Worm (Caenorhabditis elegans) whole organism, L2 larva: ENCODE measurements around the gene T26H5.8.

Source experiments
- C34F6.9 ChIP-seq: fragments of 150-350 bp; optimal IDR thresholded peaks from 2 replicates; lab custom pipeline; 2014; ENCODE audit warnings: missing biosample characterization, missing genetic modification characterization
- F13H6.1 ChIP-seq: sonication (generic microtip); optimal IDR thresholded peaks from 2 replicates; lab custom pipeline; 2016; ENCODE audit warnings: missing genetic modification characterization, missing compliant biosample characterization
- Y55F3AM.14 ChIP-seq: fragments of 200-800 bp; sonication (Bioruptor generic); optimal IDR thresholded peaks from 2 replicates; lab custom pipeline; 2018; ENCODE audit warnings: mild to moderate bottlenecking, missing genetic modification characterization, missing compliant biosample characterization
- ZK546.5 ChIP-seq: sonication (generic microtip); optimal IDR thresholded peaks from 2 replicates; lab custom pipeline; 2017; ENCODE audit warnings: missing biosample characterization, missing genetic modification characterization
- alr-1 ChIP-seq: fragments of 150-350 bp; optimal IDR thresholded peaks from 2 replicates; lab custom pipeline; 2014; ENCODE audit warnings: missing biosample characterization, missing genetic modification characterization
- aly-2 ChIP-seq: fragments of 150-350 bp; optimal IDR thresholded peaks from 2 replicates; lab custom pipeline; 2014; ENCODE audit warnings: missing biosample characterization, missing genetic modification characterization
- ama-1 ChIP-seq: fragments of 150-350 bp; optimal IDR thresholded peaks from 2 replicates; lab custom pipeline; 2018; ENCODE audit warnings: inconsistent platforms
- crh-2 ChIP-seq: sonication (generic microtip); optimal IDR thresholded peaks from 2 replicates; lab custom pipeline; 2017; ENCODE audit warnings: missing biosample characterization, missing genetic modification characterization
- dmd-4 ChIP-seq: sonication (generic microtip); optimal IDR thresholded peaks from 2 replicates; lab custom pipeline; 2017; ENCODE audit warnings: missing biosample characterization, missing genetic modification characterization
- elt-3 ChIP-seq: sonication (generic microtip); optimal IDR thresholded peaks from 2 replicates; lab custom pipeline; 2017; ENCODE audit warnings: missing biosample characterization, missing genetic modification characterization
- fos-1 ChIP-seq: fragments of 150-350 bp; optimal IDR thresholded peaks from 2 replicates; lab custom pipeline; 2014; ENCODE audit warnings: missing biosample characterization, missing genetic modification characterization
- gmeb-1 ChIP-seq: fragments of 150-350 bp; optimal IDR thresholded peaks from 2 replicates; lab custom pipeline; 2014; ENCODE audit warnings: missing biosample characterization, missing genetic modification characterization
- lin-11 ChIP-seq: fragments of 150-350 bp; sonication (generic microtip); optimal IDR thresholded peaks from 2 replicates; lab custom pipeline; 2014; ENCODE audit warnings: missing biosample characterization, missing genetic modification characterization, inconsistent platforms, mixed read lengths
- lin-13 ChIP-seq: fragments of 150-350 bp; optimal IDR thresholded peaks from 2 replicates; lab custom pipeline; 2014; ENCODE audit warnings: missing biosample characterization, missing genetic modification reagents, missing genetic modification characterization
- lin-39 ChIP-seq: fragments of 150-350 bp; optimal IDR thresholded peaks from 2 replicates; lab custom pipeline; 2014; ENCODE audit warnings: missing biosample characterization, missing genetic modification reagents, missing genetic modification characterization
- lsy-2 ChIP-seq, 2 experiments: fragments of 150-350 bp in 1 of 2; sonication (generic microtip) in 1 of 2; optimal IDR thresholded peaks; 2 replicates each; lab custom pipeline; 2014 to 2017; ENCODE audit warnings: missing biosample characterization in 2 of 2, missing genetic modification characterization in 2 of 2
- mab-5 ChIP-seq: fragments of 150-350 bp; optimal IDR thresholded peaks from 2 replicates; lab custom pipeline; 2014; ENCODE audit warnings: missing biosample characterization, missing genetic modification characterization
- mbf-1 ChIP-seq: sonication (generic microtip); optimal IDR thresholded peaks from 2 replicates; lab custom pipeline; 2017; ENCODE audit warnings: missing biosample characterization, missing genetic modification characterization
- mdl-1 ChIP-seq, 2 experiments: fragments of 150-350 bp in 1 of 2; sonication (generic microtip) in 1 of 2; optimal IDR thresholded peaks; 2 replicates each; lab custom pipeline; 2017; ENCODE audit warnings: missing biosample characterization in 2 of 2, missing genetic modification characterization in 2 of 2
- nhr-10 ChIP-seq: sonication (generic microtip); optimal IDR thresholded peaks from 2 replicates; lab custom pipeline; 2017; ENCODE audit warnings: missing biosample characterization, missing genetic modification characterization
- nhr-11 ChIP-seq: fragments of 150-350 bp; optimal IDR thresholded peaks from 2 replicates; lab custom pipeline; 2014; ENCODE audit warnings: missing biosample characterization, missing genetic modification characterization
- nhr-237 ChIP-seq: fragments of 150-350 bp; optimal IDR thresholded peaks from 2 replicates; lab custom pipeline; 2014; ENCODE audit warnings: missing biosample characterization, missing genetic modification characterization
- nhr-25 ChIP-seq: fragments of 150-350 bp; sonication (generic microtip); optimal IDR thresholded peaks from 3 replicates; lab custom pipeline; 2014; ENCODE audit warnings: missing biosample characterization, missing genetic modification characterization
- nhr-6 ChIP-seq: fragments of 150-350 bp; optimal IDR thresholded peaks from 2 replicates; lab custom pipeline; 2014; ENCODE audit warnings: missing biosample characterization, missing genetic modification characterization
- nhr-77 ChIP-seq: fragments of 150-350 bp; optimal IDR thresholded peaks from 2 replicates; lab custom pipeline; 2014; ENCODE audit warnings: missing biosample characterization, missing genetic modification characterization
- peb-1 ChIP-seq: fragments of 150-350 bp; optimal IDR thresholded peaks from 2 replicates; lab custom pipeline; 2014; ENCODE audit warnings: missing biosample characterization, missing genetic modification characterization
- skn-1 ChIP-seq: sonication (generic microtip); optimal IDR thresholded peaks from 2 replicates; lab custom pipeline; 2017; ENCODE audit warnings: missing biosample characterization, missing genetic modification characterization
- sma-3 ChIP-seq: sonication (generic microtip); optimal IDR thresholded peaks from 2 replicates; lab custom pipeline; 2016; ENCODE audit warnings: missing genetic modification reagents, missing genetic modification characterization, missing compliant biosample characterization
- sma-9 ChIP-seq, 2 experiments: fragments of 150-350 bp in 1 of 2; sonication (generic microtip) in 1 of 2; optimal IDR thresholded peaks; 2 replicates each; lab custom pipeline; 2014 to 2016; ENCODE audit warnings: missing genetic modification characterization in 2 of 2, mild to moderate bottlenecking in 1 of 2, missing biosample characterization in 1 of 2, missing compliant biosample characterization in 1 of 2, missing genetic modification reagents in 1 of 2, moderate library complexity in 1 of 2
- snpc-4 ChIP-seq: fragments of 150-350 bp; optimal IDR thresholded peaks from 2 replicates; lab custom pipeline; 2014; ENCODE audit warnings: missing biosample characterization, missing genetic modification characterization
- unc-39 ChIP-seq: fragments of 150-350 bp; optimal IDR thresholded peaks from 2 replicates; lab custom pipeline; 2014; ENCODE audit warnings: missing biosample characterization, missing genetic modification characterization
- unc-55 ChIP-seq: fragments of 150-350 bp; sonication (generic microtip); optimal IDR thresholded peaks from 3 replicates; lab custom pipeline; 2014; ENCODE audit warnings: missing biosample characterization, missing genetic modification reagents, missing genetic modification characterization
- unc-62 ChIP-seq: fragments of 150-350 bp; optimal IDR thresholded peaks from 2 replicates; lab custom pipeline; 2014; ENCODE audit warnings: missing biosample characterization, missing genetic modification reagents, missing genetic modification characterization
- ztf-11 ChIP-seq: sonication (generic microtip); optimal IDR thresholded peaks from 2 replicates; lab custom pipeline; 2017; ENCODE audit warnings: missing biosample characterization, missing genetic modification characterization
- ztf-4 ChIP-seq: fragments of 150-350 bp; optimal IDR thresholded peaks from 2 replicates; lab custom pipeline; 2014; ENCODE audit warnings: missing biosample characterization, missing genetic modification characterization

Gene T26H5.8

ce11 chrV:15399691-15400377 is 32.7 kb downstream of the T26H5.8 start, which contains the start of the genes T06E6.15 and sri-7:
TSS of gene T06E6.15 (minus strand) at chrV:15399791.
TSS of gene sri-7 (plus strand) at chrV:15400327.
- TF ChIP-seq fos-1 (tag; lab: Kevin White, UChicago) (peak; percentile 33), ztf-11 (tag; lab: Kevin White, UChicago) (no peak), gmeb-1 (tag; lab: Kevin White, UChicago) (no peak), lsy-2 (tag; optimal IDR thresholded peaks at IDR 0.05; lab: Kevin White, UChicago) (no peak), nhr-10 (tag; lab: Kevin White, UChicago) (no peak), nhr-77 (tag; lab: Kevin White, UChicago) (no peak)

- TF ChIP-seq nhr-77 (tag; lab: Kevin White, UChicago) (no peak), dmd-4 (no peak), ama-1 (no peak), mbf-1 (no peak), unc-62 (GFP tag; lab: Kevin White, UChicago) (no peak)
These were observed 33.8 kb downstream of the T26H5.8 start, which contains the start of gene fbxa-199 for ce11 chrV:15398728-15399127. TSS of gene fbxa-199 (minus strand) at chrV:15398828.

ce11 chrV:15397139-15397538 is 35.4 kb downstream of the T26H5.8 start:
- TF ChIP-seq nhr-77 (tag; lab: Kevin White, UChicago) (no peak), peb-1 (tag; lab: Kevin White, UChicago) (no peak), nhr-10 (tag; lab: Kevin White, UChicago) (no peak), unc-55 (GFP tag; lab: Kevin White, UChicago) (no peak), crh-2 (no peak), nhr-6 (tag; lab: Kevin White, UChicago) (no peak), sma-9 (GFP tag; optimal IDR thresholded peaks at IDR 0.05; lab: Kevin White, UChicago) (no peak), sma-9 (tag; optimal IDR thresholded peaks at IDR 0.05; lab: Kevin White, UChicago) (no peak), dmd-4 (no peak), Y55F3AM.14 (GFP tag; lab: Kevin White, UChicago) (no peak), lin-13 (GFP tag; lab: Kevin White, UChicago) (no peak), lin-39 (tag; lab: Kevin White, UChicago) (no peak), mbf-1 (no peak), ztf-4 (tag; lab: Kevin White, UChicago) (no peak), alr-1 (no peak), mdl-1 (tag; optimal IDR thresholded peaks at IDR 0.05; lab: Kevin White, UChicago) (no peak), sma-3 (GFP tag; lab: Kevin White, UChicago) (no peak), F13H6.1 (tag; lab: Kevin White, UChicago) (no peak)

- TF ChIP-seq mab-5 (tag; lab: Kevin White, UChicago) (no peak), peb-1 (tag; lab: Kevin White, UChicago) (no peak), snpc-4 (tag; lab: Kevin White, UChicago) (no peak), C34F6.9 (tag; lab: Kevin White, UChicago) (no peak), ZK546.5 (tag; lab: Kevin White, UChicago) (no peak), lin-39 (tag; lab: Kevin White, UChicago) (no peak), fos-1 (tag; lab: Kevin White, UChicago) (no peak), nhr-237 (tag; lab: Kevin White, UChicago) (no peak), nhr-25 (tag; lab: Kevin White, UChicago) (no peak), elt-3 (tag; lab: Kevin White, UChicago) (no peak), aly-2 (tag; lab: Kevin White, UChicago) (no peak), lin-11 (tag; lab: Kevin White, UChicago) (no peak), unc-39 (tag; lab: Kevin White, UChicago) (no peak), Y55F3AM.14 (GFP tag; lab: Kevin White, UChicago) (no peak), skn-1 (tag; lab: Kevin White, UChicago) (no peak), ztf-4 (tag; lab: Kevin White, UChicago) (no peak), nhr-11 (tag; lab: Kevin White, UChicago) (no peak)
These were observed 37.2 kb downstream of the T26H5.8 start, which contains the start of gene cyb-3 for ce11 chrV:15395347-15395746. TSS of gene cyb-3 (plus strand) at chrV:15395696.
